Fruit fly (Drosophila melanogaster): ENCODE results near the gene Hsp68.

dm6 chr3R:24031019-24031824 lies 25.9 kb downstream of the Hsp68 start:
- TF ChIP-seq CG8478 (optimal IDR thresholded peaks at IDR 0.05) (no peak), CTCF (optimal IDR thresholded peaks at IDR 0.05) (peak in 1 of 2 experiments; percentile 40)
